Worm (Caenorhabditis elegans) whole organism, midembryonic: ENCODE measurements around the gene F59H6.14.

Experiments used
- cog-1 ChIP-seq: sonication (generic microtip); optimal IDR thresholded peaks from 2 replicates; lab custom pipeline; 2016; ENCODE audit warnings: missing genetic modification characterization, missing compliant biosample characterization
- flt-1 ChIP-seq: fragments of 200-800 bp; sonication (Bioruptor generic); IDR thresholded peaks from 2 replicates; pipeline ENCODE4 v1.3.6; 2022; ENCODE audit warnings: missing genetic modification characterization, missing compliant biosample characterization
- klf-2 ChIP-seq: fragments of 200-800 bp; sonication (Bioruptor generic); conservative IDR thresholded peaks from 2 replicates; pipeline ENCODE4 v1.3.6; 2022; ENCODE audit warnings: missing genetic modification reagents, missing genetic modification characterization, missing compliant biosample characterization
- med-1 ChIP-seq: sonication (generic microtip); optimal IDR thresholded peaks from 2 replicates; lab custom pipeline; 2017; ENCODE audit warnings: missing genetic modification characterization, mild to moderate bottlenecking, missing compliant biosample characterization, antibody characterized with exemption, missing genetic modification reagents; ENCODE audit not compliant: insufficient read depth
- tab-1 ChIP-seq: fragments of 200-800 bp; sonication (Bioruptor generic); IDR thresholded peaks from 2 replicates; pipeline ENCODE4 v1.3.6; 2022; ENCODE audit warnings: missing genetic modification characterization, missing compliant biosample characterization
- ztf-23 ChIP-seq: fragments of 200-800 bp; sonication (Bioruptor generic); IDR thresholded peaks from 2 replicates; pipeline ENCODE4 v1.3.6; 2022; ENCODE audit warnings: missing genetic modification reagents, missing genetic modification characterization, missing compliant biosample characterization

DNA sequence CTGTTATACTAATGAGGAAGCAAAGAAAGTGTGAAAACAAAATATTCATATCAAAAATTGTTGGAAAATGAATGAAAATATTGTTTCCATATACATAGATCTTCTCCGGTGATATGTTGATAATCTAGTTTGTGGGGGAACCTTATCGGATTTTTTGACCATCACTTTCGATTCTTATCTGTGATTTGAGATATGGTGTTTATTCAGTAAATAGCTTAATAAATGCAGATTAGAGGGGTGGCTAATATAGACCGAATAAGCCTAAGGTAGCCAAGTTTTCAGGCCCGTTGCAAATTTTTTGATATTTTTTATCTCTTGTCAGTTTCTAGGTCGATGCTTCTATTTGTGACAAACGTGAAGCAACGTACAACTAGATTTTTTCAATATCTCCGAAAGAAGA lies 38.0 kb downstream of the F59H6.14 start, which contains the start of gene F07E5.7:
- no peak for TF ChIP-seq med-1
- TF ChIP-seq klf-2, result no peak
- TF ChIP-seq ztf-23 (GFP tag; lab: Robert Waterston, UW), result no peak
- TF ChIP-seq flt-1 (GFP tag; lab: Robert Waterston, UW), result no peak
- no peak for TF ChIP-seq tab-1 (GFP tag; lab: Robert Waterston, UW)
- TF ChIP-seq cog-1, result no peak
